Worm (Caenorhabditis elegans) whole organism, midembryonic: ENCODE data around the gene C15H7.3.

Source experiments
- T22C8.4 ChIP-seq: fragments of 200-800 bp; sonication (Bioruptor generic); IDR thresholded peaks from 2 replicates; pipeline ENCODE4 v1.3.6; 2022; ENCODE audit warnings: missing genetic modification characterization, missing compliant biosample characterization
- cog-1 ChIP-seq: sonication (generic microtip); optimal IDR thresholded peaks from 2 replicates; lab custom pipeline; 2016; ENCODE audit warnings: missing genetic modification characterization, missing compliant biosample characterization
- flt-1 ChIP-seq: fragments of 200-800 bp; sonication (Bioruptor generic); IDR thresholded peaks from 2 replicates; pipeline ENCODE4 v1.3.6; 2022; ENCODE audit warnings: missing genetic modification characterization, missing compliant biosample characterization
- klf-2 ChIP-seq: fragments of 200-800 bp; sonication (Bioruptor generic); conservative IDR thresholded peaks from 2 replicates; pipeline ENCODE4 v1.3.6; 2022; ENCODE audit warnings: missing genetic modification reagents, missing genetic modification characterization, missing compliant biosample characterization
- med-1 ChIP-seq: sonication (generic microtip); optimal IDR thresholded peaks from 2 replicates; lab custom pipeline; 2017; ENCODE audit warnings: missing genetic modification characterization, mild to moderate bottlenecking, missing compliant biosample characterization, antibody characterized with exemption, missing genetic modification reagents; ENCODE audit not compliant: insufficient read depth
- ref-1 ChIP-seq: fragments of 200-800 bp; sonication (Bioruptor generic); conservative IDR thresholded peaks from 2 replicates; pipeline ENCODE4 v1.3.6; 2022; ENCODE audit warnings: missing genetic modification reagents, missing genetic modification characterization, missing compliant biosample characterization
- tab-1 ChIP-seq: fragments of 200-800 bp; sonication (Bioruptor generic); IDR thresholded peaks from 2 replicates; pipeline ENCODE4 v1.3.6; 2022; ENCODE audit warnings: missing genetic modification characterization, missing compliant biosample characterization
- ztf-23 ChIP-seq: fragments of 200-800 bp; sonication (Bioruptor generic); IDR thresholded peaks from 2 replicates; pipeline ENCODE4 v1.3.6; 2022; ENCODE audit warnings: missing genetic modification reagents, missing genetic modification characterization, missing compliant biosample characterization
- ztf-29 ChIP-seq: fragments of 200-800 bp; sonication (Bioruptor generic); IDR thresholded peaks from 2 replicates; pipeline ENCODE4 v1.3.6; 2022; ENCODE audit warnings: missing genetic modification reagents, missing genetic modification characterization, missing compliant biosample characterization

Gene C15H7.3

ce11 chrIII:9621840-9622525, 29.8 kb downstream of the C15H7.3 start:
- TF ChIP-seq ztf-29 (no peak), cog-1 (tag; lab: Kevin White, UChicago) (no peak), tab-1 (GFP tag; lab: Robert Waterston, UW) (no peak), ref-1 (no peak), med-1 (GFP tag; lab: Kevin White, UChicago) (no peak), flt-1 (GFP tag; lab: Robert Waterston, UW) (no peak), T22C8.4 (no peak), ztf-23 (GFP tag; lab: Robert Waterston, UW) (no peak), klf-2 (GFP tag; lab: Robert Waterston, UW) (no peak)

ce11 chrIII:9620148-9620547, 31.6 kb downstream of the C15H7.3 start:
- TF ChIP-seq med-1 (GFP tag; lab: Kevin White, UChicago), result no peak
- TF ChIP-seq tab-1 (GFP tag; lab: Robert Waterston, UW), result no peak
- TF ChIP-seq flt-1 (GFP tag; lab: Robert Waterston, UW), result no peak
- no peak for TF ChIP-seq ref-1
- TF ChIP-seq cog-1 (tag; lab: Kevin White, UChicago), result no peak
- no peak for TF ChIP-seq T22C8.4
- TF ChIP-seq klf-2 (GFP tag; lab: Robert Waterston, UW), result no peak
- no peak for TF ChIP-seq ztf-23 (GFP tag; lab: Robert Waterston, UW)
- TF ChIP-seq ztf-29, result no peak

- TF ChIP-seq ztf-29 (no peak), tab-1 (GFP tag; lab: Robert Waterston, UW) (no peak), flt-1 (GFP tag; lab: Robert Waterston, UW) (0 out of 2 replicates have a peak, but pooled peaks have one; percentile 8), klf-2 (GFP tag; lab: Robert Waterston, UW) (0 out of 2 replicates have a peak, but pooled peaks have one; percentile 47), ztf-23 (GFP tag; lab: Robert Waterston, UW) (no peak; the same call in 1 of the 2 replicates)
Observed at ce11 chrIII:9619079-9619761, 32.6 kb downstream of the C15H7.3 start, which contains the start of gene hlh-11. Gene hlh-11, plus strand, starts transcription at chrIII:9619711.

- TF ChIP-seq tab-1 (GFP tag; lab: Robert Waterston, UW) (no peak), klf-2 (GFP tag; lab: Robert Waterston, UW) (no peak), ref-1 (no peak), med-1 (GFP tag; lab: Kevin White, UChicago) (no peak), T22C8.4 (no peak), ztf-29 (no peak), flt-1 (GFP tag; lab: Robert Waterston, UW) (no peak), cog-1 (tag; lab: Kevin White, UChicago) (no peak), ztf-23 (GFP tag; lab: Robert Waterston, UW) (no peak)
Observed at ce11 chrIII:9617599-9618262, 34.0 kb downstream of the C15H7.3 start.

- TF ChIP-seq flt-1 (GFP tag; lab: Robert Waterston, UW) (no peak), klf-2 (GFP tag; lab: Robert Waterston, UW) (no peak)
Observed at ce11 chrIII:9616933-9617332, 34.8 kb downstream of the C15H7.3 start.

- TF ChIP-seq T22C8.4 (peak; percentile 85), cog-1 (tag; lab: Kevin White, UChicago) (no peak), tab-1 (GFP tag; lab: Robert Waterston, UW) (no peak), flt-1 (GFP tag; lab: Robert Waterston, UW) (no peak), ztf-29 (no peak), ref-1 (no peak), med-1 (GFP tag; lab: Kevin White, UChicago) (no peak), ztf-23 (GFP tag; lab: Robert Waterston, UW) (no peak)
Observed at ce11 chrIII:9616426-9616825, 35.3 kb downstream of the C15H7.3 start, which contains the start of gene hcp-3. Gene hcp-3, minus strand, starts transcription at chrIII:9616470.

- TF ChIP-seq tab-1 (GFP tag; lab: Robert Waterston, UW) (no peak), cog-1 (tag; lab: Kevin White, UChicago) (no peak), med-1 (GFP tag; lab: Kevin White, UChicago) (no peak), flt-1 (GFP tag; lab: Robert Waterston, UW) (no peak)
Observed at ce11 chrIII:9615114-9615513, 36.7 kb downstream of the C15H7.3 start.

- TF ChIP-seq T22C8.4 (no peak), cog-1 (tag; lab: Kevin White, UChicago) (no peak), ztf-29 (no peak), klf-2 (GFP tag; lab: Robert Waterston, UW) (no peak), tab-1 (GFP tag; lab: Robert Waterston, UW) (no peak), ztf-23 (GFP tag; lab: Robert Waterston, UW) (no peak), med-1 (GFP tag; lab: Kevin White, UChicago) (no peak), ref-1 (no peak), flt-1 (GFP tag; lab: Robert Waterston, UW) (no peak)
Observed at ce11 chrIII:9614211-9614610, 37.6 kb downstream of the C15H7.3 start, which contains the start of the genes pri-1 and F58A4.6. Gene pri-1, minus strand, starts transcription at chrIII:9614281. Gene F58A4.6, plus strand, starts transcription at chrIII:9614482.

- TF ChIP-seq klf-2 (GFP tag; lab: Robert Waterston, UW), result no peak
- no peak for TF ChIP-seq med-1 (GFP tag; lab: Kevin White, UChicago)
- TF ChIP-seq cog-1 (tag; lab: Kevin White, UChicago), result no peak
- no peak for TF ChIP-seq ztf-23 (GFP tag; lab: Robert Waterston, UW)
- no peak for TF ChIP-seq tab-1 (GFP tag; lab: Robert Waterston, UW)
- TF ChIP-seq T22C8.4, result no peak
- no peak for TF ChIP-seq ztf-29
- TF ChIP-seq flt-1 (GFP tag; lab: Robert Waterston, UW), result no peak
- no peak for TF ChIP-seq ref-1
Observed at ce11 chrIII:9612097-9612496, 39.7 kb downstream of the C15H7.3 start, which contains the start of gene bbs-4. Gene bbs-4, minus strand, starts transcription at chrIII:9612197.
